Worm (Caenorhabditis elegans) whole organism, mixed stage, embryonic: ENCODE measurements around the gene T05H4.11.

Experiments used
- M03D4.4 ChIP-seq: sonication (generic microtip); optimal IDR thresholded peaks from 2 replicates; lab custom pipeline; 2017; ENCODE audit warnings: mild to moderate bottlenecking, missing genetic modification characterization, missing compliant biosample characterization
- blmp-1 ChIP-seq: fragments of 150-350 bp; optimal IDR thresholded peaks from 2 replicates; lab custom pipeline; 2014; ENCODE audit warnings: missing biosample characterization, missing genetic modification characterization
- ceh-39 ChIP-seq: fragments of 150-350 bp; optimal IDR thresholded peaks from 2 replicates; lab custom pipeline; 2014; ENCODE audit warnings: missing biosample characterization, missing genetic modification characterization
- ceh-43 ChIP-seq: fragments of 200-800 bp; sonication (Bioruptor generic); optimal IDR thresholded peaks from 2 replicates; lab custom pipeline; 2018; ENCODE audit warnings: mild to moderate bottlenecking, missing genetic modification characterization, moderate library complexity, missing compliant biosample characterization
- ceh-83 ChIP-seq: fragments of 200-800 bp; sonication (Bioruptor generic); optimal IDR thresholded peaks from 2 replicates; lab custom pipeline; 2018; ENCODE audit warnings: mild to moderate bottlenecking, missing genetic modification characterization, missing compliant biosample characterization
- ces-1 ChIP-seq: fragments of 150-350 bp; optimal IDR thresholded peaks from 2 replicates; lab custom pipeline; 2014; ENCODE audit warnings: missing biosample characterization, missing genetic modification reagents, missing genetic modification characterization
- drap-1 ChIP-seq: fragments of 200-800 bp; sonication (Bioruptor generic); optimal IDR thresholded peaks from 3 replicates; lab custom pipeline; 2018; ENCODE audit warnings: mild to moderate bottlenecking, missing genetic modification characterization, missing compliant biosample characterization
- elt-1 ChIP-seq: sonication (generic microtip); optimal IDR thresholded peaks from 2 replicates; lab custom pipeline; 2017; ENCODE audit warnings: missing genetic modification characterization, mild to moderate bottlenecking, missing compliant biosample characterization, antibody characterized with exemption, moderate library complexity, borderline replicate concordance; ENCODE audit not compliant: insufficient read depth
- elt-3 ChIP-seq: fragments of 150-350 bp; optimal IDR thresholded peaks from 2 replicates; lab custom pipeline; 2014; ENCODE audit warnings: missing biosample characterization, missing genetic modification characterization
- flh-1 ChIP-seq: fragments of 200-800 bp; sonication (Bioruptor generic); optimal IDR thresholded peaks from 2 replicates; lab custom pipeline; 2018; ENCODE audit warnings: mild to moderate bottlenecking, missing genetic modification characterization, moderate library complexity, missing compliant biosample characterization
- ham-2 ChIP-seq: fragments of 200-800 bp; sonication (Bioruptor generic); optimal IDR thresholded peaks from 2 replicates; lab custom pipeline; 2018; ENCODE audit warnings: mild to moderate bottlenecking, missing genetic modification characterization, missing compliant biosample characterization
- hlh-1 ChIP-seq: fragments of 150-350 bp; optimal IDR thresholded peaks from 2 replicates; lab custom pipeline; 2014; ENCODE audit warnings: missing biosample characterization, missing genetic modification reagents, missing genetic modification characterization
- lin-13 ChIP-seq: fragments of 150-350 bp; optimal IDR thresholded peaks from 2 replicates; lab custom pipeline; 2014; ENCODE audit warnings: missing biosample characterization, missing genetic modification characterization
- lin-32 ChIP-seq: fragments of 200-800 bp; sonication (Bioruptor generic); optimal IDR thresholded peaks from 2 replicates; lab custom pipeline; 2018; ENCODE audit warnings: mild to moderate bottlenecking, missing genetic modification characterization, missing compliant biosample characterization
- lsy-2 ChIP-seq: fragments of 150-350 bp; optimal IDR thresholded peaks from 2 replicates; lab custom pipeline; 2014; ENCODE audit warnings: missing biosample characterization, missing genetic modification characterization
- mab-5 ChIP-seq: fragments of 150-350 bp; optimal IDR thresholded peaks from 2 replicates; lab custom pipeline; 2014; ENCODE audit warnings: missing biosample characterization, missing genetic modification characterization
- mep-1 ChIP-seq: fragments of 150-350 bp; optimal IDR thresholded peaks from 2 replicates; lab custom pipeline; 2017; ENCODE audit warnings: missing biosample characterization, missing genetic modification reagents, missing genetic modification characterization, inconsistent platforms
- mls-2 ChIP-seq: sonication (generic microtip); optimal IDR thresholded peaks from 2 replicates; lab custom pipeline; 2016; ENCODE audit warnings: mild to moderate bottlenecking, missing genetic modification characterization, moderate library complexity, missing compliant biosample characterization
- nhr-12 ChIP-seq: fragments of 150-350 bp; optimal IDR thresholded peaks from 2 replicates; lab custom pipeline; 2014; ENCODE audit warnings: missing biosample characterization, missing genetic modification characterization
- nhr-2 ChIP-seq: fragments of 150-350 bp; optimal IDR thresholded peaks from 2 replicates; lab custom pipeline; 2014; ENCODE audit warnings: missing biosample characterization, missing genetic modification characterization
- nhr-237 ChIP-seq: fragments of 150-350 bp; optimal IDR thresholded peaks from 2 replicates; lab custom pipeline; 2014; ENCODE audit warnings: missing biosample characterization, missing genetic modification characterization
- nhr-76 ChIP-seq: sonication (generic microtip); optimal IDR thresholded peaks from 2 replicates; lab custom pipeline; 2017; ENCODE audit warnings: missing biosample characterization, missing genetic modification characterization
- pha-4 ChIP-seq: fragments of 150-350 bp; optimal IDR thresholded peaks from 2 replicates; lab custom pipeline; 2018; ENCODE audit warnings: missing biosample characterization, missing genetic modification reagents, missing genetic modification characterization
- sem-2 ChIP-seq: fragments of 200-800 bp; sonication (Bioruptor generic); optimal IDR thresholded peaks from 2 replicates; lab custom pipeline; 2018; ENCODE audit warnings: mild to moderate bottlenecking, missing genetic modification characterization, missing compliant biosample characterization
- snpc-4 ChIP-seq: fragments of 150-350 bp; optimal IDR thresholded peaks from 2 replicates; lab custom pipeline; 2014; ENCODE audit warnings: missing biosample characterization, missing genetic modification characterization
- sptf-1 ChIP-seq: sonication (generic microtip); optimal IDR thresholded peaks from 2 replicates; lab custom pipeline; 2017; ENCODE audit warnings: mild to moderate bottlenecking, missing genetic modification characterization, moderate library complexity, missing compliant biosample characterization
- tbx-8 ChIP-seq: fragments of 200-800 bp; sonication (Bioruptor generic); optimal IDR thresholded peaks from 2 replicates; lab custom pipeline; 2018; ENCODE audit warnings: mild to moderate bottlenecking, missing genetic modification characterization, moderate library complexity, missing compliant biosample characterization
- unc-120 ChIP-seq: sonication (generic microtip); optimal IDR thresholded peaks from 2 replicates; lab custom pipeline; 2017; ENCODE audit warnings: missing genetic modification characterization, missing compliant biosample characterization; ENCODE audit not compliant: poor library complexity, severe bottlenecking
- unc-62 ChIP-seq: fragments of 150-350 bp; optimal IDR thresholded peaks from 2 replicates; lab custom pipeline; 2014; ENCODE audit warnings: missing biosample characterization, missing genetic modification reagents, missing genetic modification characterization
- zip-8 ChIP-seq: fragments of 150-350 bp; optimal IDR thresholded peaks from 2 replicates; lab custom pipeline; 2014; ENCODE audit warnings: missing biosample characterization, missing genetic modification characterization
- ztf-11 ChIP-seq: fragments of 150-350 bp; optimal IDR thresholded peaks from 2 replicates; lab custom pipeline; 2014; ENCODE audit warnings: missing biosample characterization, missing genetic modification characterization

T05H4.11 gene

ce11 chrV:6461250-6461649 is 35.2 kb upstream of the T05H4.11 start:
- TF ChIP-seq ztf-11: no peak
- no peak for TF ChIP-seq elt-1 (tag; lab: Kevin White, UChicago)
- TF ChIP-seq ces-1: no peak
- TF ChIP-seq drap-1 (GFP tag; lab: Kevin White, UChicago): no peak
- TF ChIP-seq unc-120 (tag; lab: Kevin White, UChicago): no peak
- no peak for TF ChIP-seq ceh-43
- TF ChIP-seq snpc-4 (tag; lab: Kevin White, UChicago): no peak
- TF ChIP-seq hlh-1 (tag; lab: Kevin White, UChicago): no peak
- TF ChIP-seq ceh-83: no peak
- TF ChIP-seq lin-13 (tag; lab: Kevin White, UChicago): no peak
- no peak for TF ChIP-seq ham-2 (GFP tag; lab: Kevin White, UChicago)
- no peak for TF ChIP-seq pha-4 (tag; lab: Kevin White, UChicago)
- no peak for TF ChIP-seq lin-32 (GFP tag; lab: Kevin White, UChicago)
- no peak for TF ChIP-seq zip-8
- TF ChIP-seq blmp-1 (tag; lab: Kevin White, UChicago): no peak
- TF ChIP-seq sem-2 (GFP tag; lab: Kevin White, UChicago): no peak
- TF ChIP-seq lsy-2 (tag; lab: Kevin White, UChicago): no peak

DNA sequence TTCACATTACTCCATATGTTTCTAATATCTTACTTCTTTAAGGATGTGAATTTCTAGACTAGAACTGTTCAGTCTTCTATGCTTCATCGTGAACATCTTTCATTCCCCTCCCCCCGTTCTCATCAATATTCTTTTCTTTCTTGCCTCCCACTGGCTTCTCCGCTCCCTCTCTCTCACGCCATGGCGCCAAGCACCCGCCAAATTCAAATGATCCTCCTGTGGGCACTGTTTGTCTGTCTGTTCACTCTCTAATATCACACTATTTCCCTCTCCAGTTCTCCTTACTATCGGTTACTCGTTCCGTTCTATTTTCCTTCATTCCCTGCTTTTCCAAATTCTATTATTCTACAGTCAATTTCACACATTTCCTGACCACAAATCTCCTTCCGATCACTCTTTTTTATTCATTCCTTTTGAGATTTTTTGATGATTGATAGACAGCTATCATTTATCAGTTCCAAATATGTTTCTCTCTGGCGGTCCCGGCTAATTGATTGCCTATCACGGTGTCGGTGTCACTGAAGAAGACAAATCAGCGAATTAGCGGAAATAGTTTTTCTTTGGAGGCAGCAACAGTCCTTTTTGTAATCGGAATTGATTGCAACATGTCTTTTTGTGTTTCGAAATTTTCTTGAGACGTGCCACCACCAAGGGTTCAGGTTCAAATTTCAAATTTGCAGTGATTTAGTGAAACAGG is 32.4 kb upstream of the T05H4.11 start:
- TF ChIP-seq elt-1 (tag; lab: Kevin White, UChicago) (no peak), unc-62 (GFP tag; lab: Kevin White, UChicago) (no peak), pha-4 (tag; lab: Kevin White, UChicago) (no peak), mls-2 (tag; lab: Kevin White, UChicago) (no peak), blmp-1 (tag; lab: Kevin White, UChicago) (no peak), sptf-1 (tag; lab: Kevin White, UChicago) (no peak), unc-120 (tag; lab: Kevin White, UChicago) (no peak), lin-13 (tag; lab: Kevin White, UChicago) (no peak), ceh-39 (no peak), nhr-2 (tag; lab: Kevin White, UChicago) (no peak), flh-1 (GFP tag; lab: Kevin White, UChicago) (no peak), elt-3 (no peak), ces-1 (no peak), nhr-76 (tag; lab: Kevin White, UChicago) (no peak), hlh-1 (tag; lab: Kevin White, UChicago) (no peak), ztf-11 (no peak)

DNA sequence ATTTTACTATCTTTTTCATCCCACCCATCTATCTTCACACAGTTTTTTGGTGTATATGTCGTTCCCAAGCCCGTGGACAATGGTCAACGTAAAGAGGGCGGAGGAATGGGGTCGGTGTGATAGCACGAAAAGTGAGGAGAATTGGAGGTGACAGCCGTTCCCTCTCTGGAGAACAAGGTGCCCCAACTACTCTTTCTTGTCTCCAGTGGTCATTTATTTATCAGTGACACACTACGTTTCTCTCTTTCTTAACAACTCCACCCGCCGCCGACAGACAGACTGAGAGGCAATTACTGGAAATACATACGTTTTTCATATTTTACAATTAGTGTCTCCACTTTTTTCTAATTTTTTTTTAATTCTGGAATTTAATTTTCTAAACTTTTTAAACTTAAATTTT is 30.8 kb upstream of the T05H4.11 start:
- no peak for TF ChIP-seq tbx-8 (GFP tag; lab: Kevin White, UChicago)
- no peak for TF ChIP-seq nhr-237
- TF ChIP-seq unc-62 (GFP tag; lab: Kevin White, UChicago): peak; percentile 3
- TF ChIP-seq nhr-76 (tag; lab: Kevin White, UChicago): no peak
- TF ChIP-seq mep-1: no peak
- no peak for TF ChIP-seq ceh-43
- TF ChIP-seq hlh-1 (tag; lab: Kevin White, UChicago): peak; percentile 66
- no peak for TF ChIP-seq ces-1
- no peak for TF ChIP-seq nhr-12
- no peak for TF ChIP-seq sptf-1 (tag; lab: Kevin White, UChicago)
- no peak for TF ChIP-seq unc-120 (tag; lab: Kevin White, UChicago)
- no peak for TF ChIP-seq mls-2 (tag; lab: Kevin White, UChicago)
- TF ChIP-seq M03D4.4 (tag; lab: Kevin White, UChicago): no peak
- no peak for TF ChIP-seq mab-5 (tag; lab: Kevin White, UChicago)

DNA sequence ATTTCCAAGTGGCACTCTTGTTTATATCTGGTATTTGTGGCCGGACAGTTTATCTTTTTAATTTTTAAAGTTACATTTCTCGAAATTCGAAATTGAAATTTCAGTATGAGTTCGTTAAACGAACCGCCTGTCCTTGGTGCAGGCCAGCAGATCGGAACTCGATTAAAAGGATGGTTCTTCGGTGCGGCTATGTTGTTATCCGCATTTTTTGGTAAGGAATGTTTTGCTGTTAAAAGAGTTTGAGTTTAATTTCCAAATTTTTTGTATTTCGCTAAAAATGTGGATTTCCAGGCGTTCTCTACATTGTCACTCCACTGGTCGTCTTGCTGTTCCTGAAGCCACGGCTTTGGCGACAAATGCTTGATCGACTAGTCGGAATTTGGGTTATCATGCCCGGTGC is 27.1 kb upstream of the T05H4.11 start, which contains the start of gene acl-9:
Gene acl-9 (plus strand): TSS at position 105 of the 400 bp plus-strand sequence.
- TF ChIP-seq sem-2 (GFP tag; lab: Kevin White, UChicago) (no peak), unc-62 (GFP tag; lab: Kevin White, UChicago) (no peak), ceh-43 (no peak), mab-5 (tag; lab: Kevin White, UChicago) (no peak), nhr-237 (no peak), lin-13 (tag; lab: Kevin White, UChicago) (no peak), unc-120 (tag; lab: Kevin White, UChicago) (no peak), M03D4.4 (tag; lab: Kevin White, UChicago) (no peak), pha-4 (tag; lab: Kevin White, UChicago) (no peak)
